Worm (Caenorhabditis elegans) whole organism, L2 larva: Measurements from ENCODE around the gene F46H5.11.
A peak's percentile ranks its signal among the peaks of the same experiment; 100 is the strongest.

Experiments used
- C34F6.9 ChIP-seq: fragments of 150-350 bp; optimal IDR thresholded peaks from 2 replicates; lab custom pipeline; 2014; ENCODE audit warnings: missing biosample characterization, missing genetic modification characterization
- R02D3.7 ChIP-seq: fragments of 150-350 bp; optimal IDR thresholded peaks from 2 replicates; lab custom pipeline; 2014; ENCODE audit warnings: missing biosample characterization, missing genetic modification characterization
- Y55F3AM.14 ChIP-seq: fragments of 200-800 bp; sonication (Bioruptor generic); optimal IDR thresholded peaks from 2 replicates; lab custom pipeline; 2018; ENCODE audit warnings: mild to moderate bottlenecking, missing genetic modification characterization, missing compliant biosample characterization
- ZK546.5 ChIP-seq: sonication (generic microtip); optimal IDR thresholded peaks from 2 replicates; lab custom pipeline; 2017; ENCODE audit warnings: missing biosample characterization, missing genetic modification characterization
- aly-2 ChIP-seq: fragments of 150-350 bp; optimal IDR thresholded peaks from 2 replicates; lab custom pipeline; 2014; ENCODE audit warnings: missing biosample characterization, missing genetic modification characterization
- ama-1 ChIP-seq: fragments of 150-350 bp; optimal IDR thresholded peaks from 2 replicates; lab custom pipeline; 2018; ENCODE audit warnings: inconsistent platforms
- blmp-1 ChIP-seq: sonication (generic microtip); optimal IDR thresholded peaks from 2 replicates; lab custom pipeline; 2017; ENCODE audit warnings: missing genetic modification characterization, mild to moderate bottlenecking, missing compliant biosample characterization, antibody characterized with exemption, moderate library complexity; ENCODE audit not compliant: insufficient read depth
- ceh-16 ChIP-seq: fragments of 150-350 bp; optimal IDR thresholded peaks from 2 replicates; lab custom pipeline; 2014; ENCODE audit warnings: missing biosample characterization, missing genetic modification characterization
- crh-2 ChIP-seq: sonication (generic microtip); optimal IDR thresholded peaks from 2 replicates; lab custom pipeline; 2017; ENCODE audit warnings: missing biosample characterization, missing genetic modification characterization
- egl-27 ChIP-seq: sonication (generic microtip); optimal IDR thresholded peaks from 3 replicates; lab custom pipeline; 2017; ENCODE audit warnings: missing biosample characterization, missing genetic modification reagents, missing genetic modification characterization
- elt-1 ChIP-seq: fragments of 150-350 bp; optimal IDR thresholded peaks from 2 replicates; lab custom pipeline; 2014; ENCODE audit warnings: missing biosample characterization, missing genetic modification characterization
- elt-3 ChIP-seq: sonication (generic microtip); optimal IDR thresholded peaks from 2 replicates; lab custom pipeline; 2017; ENCODE audit warnings: missing biosample characterization, missing genetic modification characterization
- fos-1 ChIP-seq: fragments of 150-350 bp; optimal IDR thresholded peaks from 2 replicates; lab custom pipeline; 2014; ENCODE audit warnings: missing biosample characterization, missing genetic modification characterization
- gmeb-1 ChIP-seq: fragments of 150-350 bp; optimal IDR thresholded peaks from 2 replicates; lab custom pipeline; 2014; ENCODE audit warnings: missing biosample characterization, missing genetic modification characterization
- lin-11 ChIP-seq: fragments of 150-350 bp; sonication (generic microtip); optimal IDR thresholded peaks from 2 replicates; lab custom pipeline; 2014; ENCODE audit warnings: missing biosample characterization, missing genetic modification characterization, inconsistent platforms, mixed read lengths
- lsy-2 ChIP-seq, 2 experiments: fragments of 150-350 bp in 1 of 2; sonication (generic microtip) in 1 of 2; optimal IDR thresholded peaks; 2 replicates each; lab custom pipeline; 2014 to 2017; ENCODE audit warnings: missing biosample characterization in 2 of 2, missing genetic modification characterization in 2 of 2
- mab-5 ChIP-seq: fragments of 150-350 bp; optimal IDR thresholded peaks from 2 replicates; lab custom pipeline; 2014; ENCODE audit warnings: missing biosample characterization, missing genetic modification characterization
- mbf-1 ChIP-seq: sonication (generic microtip); optimal IDR thresholded peaks from 2 replicates; lab custom pipeline; 2017; ENCODE audit warnings: missing biosample characterization, missing genetic modification characterization
- nhr-10 ChIP-seq: sonication (generic microtip); optimal IDR thresholded peaks from 2 replicates; lab custom pipeline; 2017; ENCODE audit warnings: missing biosample characterization, missing genetic modification characterization
- nhr-11 ChIP-seq: fragments of 150-350 bp; optimal IDR thresholded peaks from 2 replicates; lab custom pipeline; 2014; ENCODE audit warnings: missing biosample characterization, missing genetic modification characterization
- nhr-129 ChIP-seq: fragments of 150-350 bp; optimal IDR thresholded peaks from 2 replicates; lab custom pipeline; 2014; ENCODE audit warnings: missing biosample characterization, missing genetic modification characterization
- nhr-21 ChIP-seq: fragments of 150-350 bp; optimal IDR thresholded peaks from 2 replicates; lab custom pipeline; 2014; ENCODE audit warnings: missing biosample characterization, missing genetic modification characterization
- nhr-23 ChIP-seq: fragments of 150-350 bp; optimal IDR thresholded peaks from 2 replicates; lab custom pipeline; 2014; ENCODE audit warnings: missing biosample characterization, missing genetic modification reagents, missing genetic modification characterization
- nhr-237 ChIP-seq: fragments of 150-350 bp; optimal IDR thresholded peaks from 2 replicates; lab custom pipeline; 2014; ENCODE audit warnings: missing biosample characterization, missing genetic modification characterization
- nhr-77 ChIP-seq: fragments of 150-350 bp; optimal IDR thresholded peaks from 2 replicates; lab custom pipeline; 2014; ENCODE audit warnings: missing biosample characterization, missing genetic modification characterization
- peb-1 ChIP-seq: fragments of 150-350 bp; optimal IDR thresholded peaks from 2 replicates; lab custom pipeline; 2014; ENCODE audit warnings: missing biosample characterization, missing genetic modification characterization
- sem-4 ChIP-seq: fragments of 150-350 bp; optimal IDR thresholded peaks from 2 replicates; lab custom pipeline; 2014; ENCODE audit warnings: missing biosample characterization, missing genetic modification reagents, missing genetic modification characterization
- skn-1 ChIP-seq: sonication (generic microtip); optimal IDR thresholded peaks from 2 replicates; lab custom pipeline; 2017; ENCODE audit warnings: missing biosample characterization, missing genetic modification characterization
- sma-3 ChIP-seq: sonication (generic microtip); optimal IDR thresholded peaks from 2 replicates; lab custom pipeline; 2016; ENCODE audit warnings: missing genetic modification reagents, missing genetic modification characterization, missing compliant biosample characterization
- sma-9 ChIP-seq, 2 experiments: fragments of 150-350 bp in 1 of 2; sonication (generic microtip) in 1 of 2; optimal IDR thresholded peaks; 2 replicates each; lab custom pipeline; 2014 to 2016; ENCODE audit warnings: missing genetic modification characterization in 2 of 2, mild to moderate bottlenecking in 1 of 2, missing biosample characterization in 1 of 2, missing compliant biosample characterization in 1 of 2, missing genetic modification reagents in 1 of 2, moderate library complexity in 1 of 2
- unc-39 ChIP-seq: fragments of 150-350 bp; optimal IDR thresholded peaks from 2 replicates; lab custom pipeline; 2014; ENCODE audit warnings: missing biosample characterization, missing genetic modification characterization
- unc-55 ChIP-seq: fragments of 150-350 bp; sonication (generic microtip); optimal IDR thresholded peaks from 3 replicates; lab custom pipeline; 2014; ENCODE audit warnings: missing biosample characterization, missing genetic modification reagents, missing genetic modification characterization
- ztf-1 ChIP-seq: fragments of 200-800 bp; sonication (Bioruptor generic); conservative IDR thresholded peaks from 2 replicates; pipeline ENCODE4 v1.3.6; 2022; ENCODE audit warnings: missing genetic modification characterization, missing compliant biosample characterization
- ztf-11 ChIP-seq: sonication (generic microtip); optimal IDR thresholded peaks from 2 replicates; lab custom pipeline; 2017; ENCODE audit warnings: missing biosample characterization, missing genetic modification characterization
- ztf-4 ChIP-seq: fragments of 150-350 bp; optimal IDR thresholded peaks from 2 replicates; lab custom pipeline; 2014; ENCODE audit warnings: missing biosample characterization, missing genetic modification characterization

The F46H5.11 gene

ce11 chrX:7230321-7230720 is 41.5 kb downstream of the F46H5.11 start (continued):
- TF ChIP-seq egl-27 (no peak), elt-1 (tag; lab: Kevin White, UChicago) (no peak), C34F6.9 (tag; lab: Kevin White, UChicago) (peak; percentile 26), nhr-77 (tag; lab: Kevin White, UChicago) (no peak), crh-2 (tag; lab: Kevin White, UChicago) (peak; percentile 68), unc-39 (no peak), ZK546.5 (tag; lab: Kevin White, UChicago) (no peak), nhr-21 (tag; lab: Kevin White, UChicago) (no peak), sma-3 (GFP tag; lab: Kevin White, UChicago) (peak; percentile 19), nhr-11 (tag; lab: Kevin White, UChicago) (no peak), mab-5 (tag; lab: Kevin White, UChicago) (no peak), fos-1 (tag; lab: Kevin White, UChicago) (no peak), gmeb-1 (tag; lab: Kevin White, UChicago) (no peak), ztf-4 (tag; lab: Kevin White, UChicago) (peak; percentile 8), nhr-129 (peak; percentile 85), sma-9 (GFP tag; optimal IDR thresholded peaks at IDR 0.05; lab: Kevin White, UChicago) (peak; percentile 56), sma-9 (tag; optimal IDR thresholded peaks at IDR 0.05; lab: Kevin White, UChicago) (no peak), ztf-11 (tag; lab: Kevin White, UChicago) (no peak)

ce11 chrX:7229357-7229756 is 42.5 kb downstream of the F46H5.11 start:
- TF ChIP-seq crh-2 (tag; lab: Kevin White, UChicago) (no peak), nhr-21 (tag; lab: Kevin White, UChicago) (no peak), mbf-1 (no peak), ceh-16 (tag; lab: Kevin White, UChicago) (no peak), lin-11 (tag; lab: Kevin White, UChicago) (no peak), gmeb-1 (tag; lab: Kevin White, UChicago) (no peak), blmp-1 (tag; lab: Kevin White, UChicago) (no peak), unc-55 (GFP tag; lab: Kevin White, UChicago) (no peak), C34F6.9 (tag; lab: Kevin White, UChicago) (no peak), nhr-10 (no peak), peb-1 (tag; lab: Kevin White, UChicago) (no peak), nhr-23 (tag; lab: Kevin White, UChicago) (no peak), ama-1 (no peak), nhr-129 (no peak)
- TF ChIP-seq, all 48 proteins: peak for 0

ce11 chrX:7225028-7225427 is 46.8 kb downstream of the F46H5.11 start:
- peak; percentile 29 for TF ChIP-seq nhr-129
- no peak for TF ChIP-seq crh-2 (tag; lab: Kevin White, UChicago)

ce11 chrX:7224510-7224909 is 47.4 kb downstream of the F46H5.11 start:
- no peak for TF ChIP-seq elt-3

ce11 chrX:7222383-7222782 is 49.5 kb downstream of the F46H5.11 start:
- TF ChIP-seq unc-55 (GFP tag; lab: Kevin White, UChicago) (peak; percentile 30), nhr-129 (no peak)

ce11 chrX:7220209-7220608 is 51.7 kb downstream of the F46H5.11 start:
- TF ChIP-seq aly-2 (tag; lab: Kevin White, UChicago) = no peak
- no peak for TF ChIP-seq nhr-237 (tag; lab: Kevin White, UChicago)
- TF ChIP-seq elt-3 = no peak
- no peak for TF ChIP-seq ztf-11 (tag; lab: Kevin White, UChicago)
- no peak for TF ChIP-seq ztf-4 (tag; lab: Kevin White, UChicago)
- TF ChIP-seq ceh-16 (tag; lab: Kevin White, UChicago) = no peak
- TF ChIP-seq nhr-77 (tag; lab: Kevin White, UChicago) = no peak
- no peak for TF ChIP-seq blmp-1 (tag; lab: Kevin White, UChicago)
- no peak for TF ChIP-seq R02D3.7 (tag; lab: Kevin White, UChicago)
- no peak for TF ChIP-seq lsy-2 (tag; optimal IDR thresholded peaks at IDR 0.05; lab: Kevin White, UChicago)
- no peak for TF ChIP-seq sem-4 (tag; lab: Kevin White, UChicago)
- TF ChIP-seq mab-5 (tag; lab: Kevin White, UChicago) = no peak
- TF ChIP-seq ztf-1 (GFP tag; lab: Robert Waterston, UW) = no peak
- no peak for TF ChIP-seq egl-27
- TF ChIP-seq sma-3 (GFP tag; lab: Kevin White, UChicago) = no peak
- TF ChIP-seq gmeb-1 (tag; lab: Kevin White, UChicago) = no peak
- no peak for TF ChIP-seq skn-1 (tag; lab: Kevin White, UChicago)
- no peak for TF ChIP-seq Y55F3AM.14
